Fruit fly (Drosophila melanogaster) whole organism, embryonic: Measurements from ENCODE around the gene Nepl9.
A peak's percentile ranks its signal among the peaks of the same experiment; 100 is the strongest.

Source experiments
- Abd-B ChIP-seq: fragments of 200-800 bp; sonication (Bioruptor generic); optimal IDR thresholded peaks from 2 replicates; lab custom pipeline; 2018; ENCODE audit warnings: missing biosample characterization, mild to moderate bottlenecking, missing genetic modification characterization, moderate library complexity
- Asciz ChIP-seq: fragments of 200-800 bp; sonication (Bioruptor generic); optimal IDR thresholded peaks from 2 replicates; lab custom pipeline; 2017; ENCODE audit warnings: missing biosample characterization, mild to moderate bottlenecking, missing genetic modification characterization, missing genetic modification reagents
- BEAF-32 ChIP-seq: fragments of 200-800 bp; sonication (Bioruptor generic); optimal IDR thresholded peaks from 3 replicates; lab custom pipeline; 2017; ENCODE audit warnings: missing biosample characterization, missing genetic modification characterization, mild to moderate bottlenecking, moderate library complexity, missing genetic modification reagents
- CG11696 ChIP-seq: fragments of 200-800 bp; sonication (Bioruptor generic); IDR thresholded peaks from 2 replicates; pipeline ENCODE4 v1.3.6; 2022; ENCODE audit warnings: missing biosample characterization, missing genetic modification characterization
- CG13894 ChIP-seq: fragments of 200-800 bp; sonication (Bioruptor generic); optimal IDR thresholded peaks from 3 replicates; lab custom pipeline; 2018; ENCODE audit warnings: missing biosample characterization, mild to moderate bottlenecking, missing genetic modification characterization, moderate library complexity
- CG14014 ChIP-seq: fragments of 200-800 bp; sonication (Bioruptor generic); IDR thresholded peaks from 2 replicates; pipeline ENCODE4 v1.3.6; 2022; ENCODE audit warnings: missing biosample characterization, missing genetic modification characterization
- CG14667 ChIP-seq: fragments of 200-800 bp; sonication (Bioruptor generic); IDR thresholded peaks from 2 replicates; pipeline ENCODE4 v1.3.6; 2022; ENCODE audit warnings: missing biosample characterization, missing genetic modification characterization
- CG14710 ChIP-seq: fragments of 200-800 bp; sonication (Bioruptor generic); optimal IDR thresholded peaks from 3 replicates; lab custom pipeline; 2019; ENCODE audit warnings: missing biosample characterization, mild to moderate bottlenecking, missing genetic modification characterization, moderate library complexity
- CG15073 ChIP-seq: fragments of 200-800 bp; sonication (Bioruptor generic); optimal IDR thresholded peaks from 2 replicates; lab custom pipeline; 2016; ENCODE audit warnings: missing biosample characterization, missing genetic modification characterization
- CG16815 ChIP-seq: fragments of 200-800 bp; sonication (Bioruptor generic); optimal IDR thresholded peaks from 3 replicates; lab custom pipeline; 2017; ENCODE audit warnings: missing biosample characterization, mild to moderate bottlenecking, missing genetic modification characterization
- CG17612 ChIP-seq: fragments of 200-800 bp; sonication (Bioruptor generic); IDR thresholded peaks from 2 replicates; pipeline ENCODE4 v1.3.6; 2022; ENCODE audit warnings: missing biosample characterization, missing genetic modification characterization
- CG30403 ChIP-seq: fragments of 200-800 bp; sonication (Bioruptor generic); optimal IDR thresholded peaks from 3 replicates; lab custom pipeline; 2016; ENCODE audit warnings: missing biosample characterization, missing genetic modification characterization
- CG32532 ChIP-seq: fragments of 200-800 bp; sonication (Bioruptor generic); IDR thresholded peaks from 2 replicates; pipeline ENCODE4 v1.3.6; 2022; ENCODE audit warnings: missing biosample characterization, missing genetic modification characterization
- CG34224 ChIP-seq: fragments of 200-800 bp; sonication (Bioruptor generic); IDR thresholded peaks from 3 replicates; pipeline ENCODE4 v1.3.6; 2022; ENCODE audit warnings: missing biosample characterization, missing genetic modification characterization; ENCODE audit not compliant: partially characterized antibody
- CG42726 ChIP-seq: fragments of 200-800 bp; sonication (Bioruptor generic); IDR thresholded peaks from 2 replicates; pipeline ENCODE4 v1.3.6; 2022; ENCODE audit warnings: missing biosample characterization, missing genetic modification characterization; ENCODE audit not compliant: partially characterized antibody
- CG6813 ChIP-seq: fragments of 200-800 bp; sonication (Bioruptor generic); optimal IDR thresholded peaks from 2 replicates; lab custom pipeline; 2017; ENCODE audit warnings: missing biosample characterization, missing genetic modification characterization, mild to moderate bottlenecking, moderate library complexity, missing genetic modification reagents
- CG9609 ChIP-seq: fragments of 200-800 bp; sonication (Bioruptor generic); optimal IDR thresholded peaks from 3 replicates; lab custom pipeline; 2016; ENCODE audit warnings: missing biosample characterization, missing genetic modification characterization
- CG9817 ChIP-seq: fragments of 200-800 bp; sonication (Bioruptor generic); optimal IDR thresholded peaks from 2 replicates; lab custom pipeline; 2018; ENCODE audit warnings: missing biosample characterization, mild to moderate bottlenecking, missing genetic modification characterization, moderate library complexity
- Dip2 ChIP-seq: fragments of 200-800 bp; sonication (Bioruptor generic); IDR thresholded peaks from 2 replicates; pipeline ENCODE4 v1.3.6; 2022; ENCODE audit warnings: missing biosample characterization, missing genetic modification characterization
- Ets97D ChIP-seq: fragments of 200-800 bp; sonication (Bioruptor generic); optimal IDR thresholded peaks from 3 replicates; lab custom pipeline; 2016; ENCODE audit warnings: missing biosample characterization, missing genetic modification characterization
- Fer1 ChIP-seq: fragments of 200-800 bp; sonication (Bioruptor generic); optimal IDR thresholded peaks from 2 replicates; lab custom pipeline; 2017; ENCODE audit warnings: missing biosample characterization, mild to moderate bottlenecking, missing genetic modification characterization
- Kr ChIP-seq: fragments of 200-800 bp; sonication (Bioruptor generic); optimal IDR thresholded peaks from 2 replicates; lab custom pipeline; 2017; ENCODE audit warnings: missing biosample characterization, mild to moderate bottlenecking, missing genetic modification characterization
- MBD-R2 ChIP-seq: fragments of 200-800 bp; sonication (Bioruptor generic); IDR thresholded peaks from 2 replicates; pipeline ENCODE4 v1.3.6; 2022; ENCODE audit warnings: missing biosample characterization, missing genetic modification characterization
- Rfx ChIP-seq: fragments of 200-800 bp; sonication (Bioruptor generic); IDR thresholded peaks from 2 replicates; pipeline ENCODE4 v1.3.6; 2022; ENCODE audit warnings: missing biosample characterization, missing genetic modification characterization
- Sin3A ChIP-seq: fragments of >200 bp; optimal IDR thresholded peaks from 2 replicates; lab custom pipeline; 2018
- Ssrp ChIP-seq: fragments of 200-800 bp; sonication (Bioruptor generic); optimal IDR thresholded peaks from 2 replicates; lab custom pipeline; 2018; ENCODE audit warnings: missing biosample characterization, mild to moderate bottlenecking, missing genetic modification characterization, moderate library complexity
- abd-A ChIP-seq: fragments of 200-800 bp; sonication (Bioruptor generic); optimal IDR thresholded peaks from 3 replicates; lab custom pipeline; 2019; ENCODE audit warnings: missing biosample characterization, mild to moderate bottlenecking, missing genetic modification characterization, moderate library complexity
- ac ChIP-seq: fragments of 200-800 bp; sonication (Bioruptor generic); optimal IDR thresholded peaks from 3 replicates; lab custom pipeline; 2017; ENCODE audit warnings: missing biosample characterization, mild to moderate bottlenecking, missing genetic modification characterization
- br ChIP-seq: fragments of >200 bp; optimal IDR thresholded peaks from 2 replicates; lab custom pipeline; 2017
- ci ChIP-seq: fragments of 200-800 bp; sonication (Bioruptor generic); IDR thresholded peaks from 3 replicates; pipeline ENCODE4 v1.3.6; 2022; ENCODE audit warnings: missing biosample characterization, missing genetic modification characterization
- croc ChIP-seq: fragments of 200-800 bp; sonication (Bioruptor generic); conservative IDR thresholded peaks from 3 replicates; pipeline ENCODE4 v1.3.6; 2022; ENCODE audit warnings: missing biosample characterization, missing genetic modification characterization
- disco-r ChIP-seq: fragments of 200-800 bp; sonication (Bioruptor generic); optimal IDR thresholded peaks from 2 replicates; lab custom pipeline; 2016; ENCODE audit warnings: missing biosample characterization, missing genetic modification characterization
- dm ChIP-seq: fragments of 200-800 bp; sonication (Bioruptor generic); optimal IDR thresholded peaks from 3 replicates; lab custom pipeline; 2016; ENCODE audit warnings: missing biosample characterization, missing genetic modification characterization
- eve ChIP-seq, 2 experiments: fragments of >200 bp; optimal IDR thresholded peaks; 2 replicates each; lab custom pipeline; 2017; ENCODE audit warnings: missing biosample characterization in 2 of 2, missing genetic modification characterization in 2 of 2
- ftz-f1 ChIP-seq: fragments of 200-800 bp; sonication (Bioruptor generic); optimal IDR thresholded peaks from 2 replicates; lab custom pipeline; 2016; ENCODE audit warnings: missing biosample characterization, missing genetic modification characterization
- gce ChIP-seq: fragments of 200-800 bp; sonication (Bioruptor generic); IDR thresholded peaks from 3 replicates; pipeline ENCODE4 v1.3.6; 2022; ENCODE audit warnings: missing biosample characterization, missing genetic modification characterization
- gcm2 ChIP-seq: fragments of 200-800 bp; sonication (Bioruptor generic); optimal IDR thresholded peaks from 2 replicates; lab custom pipeline; 2016; ENCODE audit warnings: missing biosample characterization, missing genetic modification characterization
- h ChIP-seq: fragments of >200 bp; optimal IDR thresholded peaks from 2 replicates; lab custom pipeline; 2017
- inv ChIP-seq: fragments of 200-800 bp; sonication (Bioruptor generic); IDR thresholded peaks from 2 replicates; pipeline ENCODE4 v1.3.6; 2022; ENCODE audit warnings: missing biosample characterization, missing genetic modification characterization; ENCODE audit not compliant: partially characterized antibody
- jigr1 ChIP-seq: fragments of 200-800 bp; sonication (Bioruptor generic); IDR thresholded peaks from 3 replicates; pipeline ENCODE4 v1.3.6; 2022; ENCODE audit warnings: missing biosample characterization, missing genetic modification characterization
- lov ChIP-seq, 2 experiments: fragments of 200-800 bp in 1 of 2; fragments of >200 bp in 1 of 2; sonication (Bioruptor generic) in 1 of 2; IDR thresholded peaks in 1 of 2; optimal IDR thresholded peaks in 1 of 2; 2 replicates in 1 of 2; 3 replicates in 1 of 2; pipeline versions ENCODE4 v1.3.6 to Lab custom; 2017 to 2022; ENCODE audit warnings: missing biosample characterization in 1 of 2, missing genetic modification characterization in 1 of 2
- mam ChIP-seq: fragments of 200-800 bp; sonication (Bioruptor generic); optimal IDR thresholded peaks from 3 replicates; lab custom pipeline; 2016; ENCODE audit warnings: missing biosample characterization, missing genetic modification characterization
- p53 ChIP-seq: fragments of 200-800 bp; sonication (Bioruptor generic); optimal IDR thresholded peaks from 2 replicates; lab custom pipeline; 2016; ENCODE audit warnings: missing biosample characterization, missing genetic modification characterization
- ranshi ChIP-seq: fragments of 200-800 bp; sonication (Bioruptor generic); IDR thresholded peaks from 2 replicates; pipeline ENCODE4 v1.3.6; 2022; ENCODE audit warnings: missing biosample characterization, missing genetic modification characterization
- sens-2 ChIP-seq: fragments of 200-800 bp; sonication (Bioruptor generic); IDR thresholded peaks from 2 replicates; pipeline ENCODE4 v1.3.6; 2022; ENCODE audit warnings: missing biosample characterization, missing genetic modification characterization
- sim ChIP-seq: fragments of 200-800 bp; sonication (Bioruptor generic); IDR thresholded peaks from 2 replicates; pipeline ENCODE4 v1.3.6; 2022; ENCODE audit warnings: missing biosample characterization, missing genetic modification characterization
- slbo ChIP-seq: fragments of 200-800 bp; sonication (Bioruptor generic); IDR thresholded peaks from 2 replicates; pipeline ENCODE4 v1.3.6; 2022; ENCODE audit warnings: missing biosample characterization, missing genetic modification characterization
- slou ChIP-seq: fragments of 200-800 bp; sonication (Bioruptor generic); optimal IDR thresholded peaks from 3 replicates; lab custom pipeline; 2016; ENCODE audit warnings: missing biosample characterization, missing genetic modification characterization
- tin ChIP-seq: fragments of 200-800 bp; sonication (Bioruptor generic); optimal IDR thresholded peaks from 3 replicates; lab custom pipeline; 2016; ENCODE audit warnings: missing biosample characterization, missing genetic modification characterization
- tna ChIP-seq: fragments of 200-800 bp; sonication (Bioruptor generic); IDR thresholded peaks from 2 replicates; pipeline ENCODE4 v1.3.6; 2022; ENCODE audit warnings: missing biosample characterization, missing genetic modification characterization; ENCODE audit not compliant: partially characterized antibody

The Nepl9 gene

DNA sequence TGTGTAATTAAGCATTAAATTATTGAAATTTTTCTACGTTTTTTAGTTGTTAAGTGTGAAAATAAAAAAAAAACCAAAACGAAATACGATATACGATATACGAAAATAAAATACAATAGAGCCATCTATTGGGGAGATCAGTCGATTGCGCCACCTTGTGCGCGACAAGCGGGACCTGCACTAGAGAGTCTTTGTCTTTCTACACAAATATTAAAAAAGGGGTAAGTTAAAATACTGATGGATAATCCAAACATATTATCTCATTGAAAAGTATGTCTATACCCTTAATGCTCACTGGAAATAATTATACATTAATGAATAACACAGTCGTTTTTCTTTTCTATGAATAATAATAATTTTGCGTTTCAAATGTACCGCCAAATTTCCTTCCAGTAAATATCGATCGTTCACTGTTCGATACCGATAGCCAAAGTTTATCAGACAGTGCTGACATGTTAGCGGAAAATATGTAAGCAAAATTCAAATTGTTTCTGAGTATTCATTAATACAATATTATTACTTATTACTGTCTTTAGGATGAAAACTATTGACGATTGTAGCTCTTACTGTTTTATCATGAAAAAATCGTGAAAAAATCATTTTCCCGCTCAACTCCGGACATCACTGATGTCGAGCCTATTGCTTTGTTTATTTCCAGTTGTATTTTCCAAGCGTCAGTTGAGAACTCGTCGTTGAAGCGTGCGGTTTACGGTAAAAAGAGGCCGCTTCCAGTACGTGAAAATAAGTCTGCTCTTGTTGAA is 20.9 kb downstream of the Nepl9 start, which contains the start of gene mdy (continued):
- TF ChIP-seq eve (GFP tag; optimal IDR thresholded peaks at IDR 0.05; lab: Kevin White, UChicago) (peak in 1 of 2 experiments; percentile 45), ranshi (GFP tag; lab: Robert Waterston, UW) (peak; percentile 74; the same call in 1 of the 2 replicates), disco-r (GFP tag; lab: Kevin White, UChicago) (no peak), MBD-R2 (GFP tag; lab: Robert Waterston, UW) (no peak; the same call in 1 of the 2 replicates), CG9609 (GFP tag; lab: Kevin White, UChicago) (no peak), ac (no peak), Ets97D (peak; percentile 45), ftz-f1 (no peak), CG6813 (GFP tag; lab: Kevin White, UChicago) (no peak), CG34224 (GFP tag; lab: Robert Waterston, UW) (peak; percentile 30; the same call in 1 of the 3 replicates), h (lab: Kevin White, UChicago) (no peak), CG15073 (no peak), slou (GFP tag; lab: Kevin White, UChicago) (peak; percentile 29), Dip2 (no peak), Sin3A (lab: Kevin White, UChicago) (no peak), jigr1 (no peak), CG14667 (GFP tag; lab: Robert Waterston, UW) (no peak; the same call in 1 of the 2 replicates), tna (GFP tag; lab: Robert Waterston, UW) (no peak), CG42726 (GFP tag; lab: Robert Waterston, UW) (0 out of 2 replicates have a peak, but pooled peaks have one; percentile 29), gcm2 (GFP tag; lab: Kevin White, UChicago) (peak; percentile 23), dm (GFP tag; lab: Kevin White, UChicago) (no peak), abd-A (tag; lab: Kevin White, UChicago) (no peak), Asciz (no peak), br (lab: Kevin White, UChicago) (no peak), CG17612 (GFP tag; lab: Robert Waterston, UW) (no peak), BEAF-32 (peak; percentile 56), sens-2 (GFP tag; lab: Robert Waterston, UW) (no peak), CG30403 (peak; percentile 79), CG32532 (peak; percentile 79), gce (peak; percentile 29; the same call in 1 of the 3 replicates), sim (GFP tag; lab: Robert Waterston, UW) (no peak), inv (GFP tag; lab: Robert Waterston, UW) (peak; percentile 38; the same call in 1 of the 2 replicates), CG9817 (tag; lab: Kevin White, UChicago) (peak; percentile 19), CG16815 (GFP tag; lab: Kevin White, UChicago) (no peak), tin (GFP tag; lab: Kevin White, UChicago) (peak; percentile 50), mam (GFP tag; lab: Kevin White, UChicago) (peak; percentile 33), Ssrp (tag; lab: Kevin White, UChicago) (peak; percentile 32), croc (GFP tag; lab: Robert Waterston, UW) (no peak), Fer1 (GFP tag; lab: Kevin White, UChicago) (no peak), Rfx (GFP tag; lab: Robert Waterston, UW) (peak; percentile 65), CG13894 (tag; lab: Kevin White, UChicago) (no peak), Abd-B (GFP tag; lab: Kevin White, UChicago) (peak; percentile 7), CG14710 (tag; lab: Kevin White, UChicago) (peak; percentile 58), p53 (GFP tag; lab: Kevin White, UChicago) (no peak), Kr (peak; percentile 97), CG11696 (no peak), ci (peak; percentile 66), lov (optimal IDR thresholded peaks at IDR 0.05; lab: Kevin White, UChicago) (no peak), lov (GFP tag; IDR thresholded peaks at IDR 0.05; lab: Robert Waterston, UW) (0 out of 3 replicates have a peak, but pooled peaks have one; percentile 56), slbo (GFP tag; lab: Robert Waterston, UW) (peak; percentile 67), CG14014 (GFP tag; lab: Robert Waterston, UW) (peak; percentile 70)
